Fruit fly (Drosophila melanogaster) whole organism, embryonic: ENCODE results near the gene KP78b.

Source experiments
- CG13123 ChIP-seq: fragments of 200-800 bp; sonication (Bioruptor generic); optimal IDR thresholded peaks from 2 replicates; lab custom pipeline; 2016; ENCODE audit warnings: missing biosample characterization, missing genetic modification characterization
- CG13624 ChIP-seq: fragments of 200-800 bp; sonication (Bioruptor generic); optimal IDR thresholded peaks from 2 replicates; lab custom pipeline; 2016; ENCODE audit warnings: missing biosample characterization, missing genetic modification characterization
- CG14050 ChIP-seq: fragments of 200-800 bp; sonication (Bioruptor generic); IDR thresholded peaks from 3 replicates; pipeline ENCODE4 v1.3.6; 2022; ENCODE audit warnings: missing biosample characterization, missing genetic modification characterization
- CG15073 ChIP-seq: fragments of 200-800 bp; sonication (Bioruptor generic); optimal IDR thresholded peaks from 2 replicates; lab custom pipeline; 2016; ENCODE audit warnings: missing biosample characterization, missing genetic modification characterization
- CG17802 ChIP-seq: fragments of 200-800 bp; sonication (Bioruptor generic); optimal IDR thresholded peaks from 2 replicates; lab custom pipeline; 2018; ENCODE audit warnings: missing biosample characterization, mild to moderate bottlenecking, missing genetic modification characterization, moderate library complexity
- CG17912 ChIP-seq: fragments of 200-800 bp; sonication (Bioruptor generic); optimal IDR thresholded peaks from 2 replicates; lab custom pipeline; 2018; ENCODE audit warnings: missing biosample characterization, mild to moderate bottlenecking, missing genetic modification characterization
- CG2116 ChIP-seq: fragments of 200-800 bp; sonication (Bioruptor generic); optimal IDR thresholded peaks from 3 replicates; lab custom pipeline; 2018; ENCODE audit warnings: missing biosample characterization, mild to moderate bottlenecking, missing genetic modification characterization
- CG31441 ChIP-seq: fragments of 200-800 bp; sonication (Bioruptor generic); IDR thresholded peaks from 2 replicates; pipeline ENCODE4 v1.3.6; 2022; ENCODE audit warnings: missing biosample characterization, missing genetic modification characterization
- CG3163 ChIP-seq: fragments of 200-800 bp; sonication (Bioruptor generic); optimal IDR thresholded peaks from 3 replicates; lab custom pipeline; 2016; ENCODE audit warnings: missing biosample characterization, missing genetic modification characterization
- CG3281 ChIP-seq: fragments of 200-800 bp; sonication (Bioruptor generic); optimal IDR thresholded peaks from 3 replicates; lab custom pipeline; 2017; ENCODE audit warnings: missing biosample characterization, mild to moderate bottlenecking, missing genetic modification characterization
- CG33213 ChIP-seq: fragments of 200-800 bp; sonication (Bioruptor generic); optimal IDR thresholded peaks from 3 replicates; lab custom pipeline; 2016; ENCODE audit warnings: missing biosample characterization, missing genetic modification characterization
- CG3847 ChIP-seq: fragments of 200-800 bp; sonication (Bioruptor generic); IDR thresholded peaks from 2 replicates; pipeline ENCODE4 v1.3.6; 2022; ENCODE audit warnings: missing biosample characterization, missing genetic modification characterization
- CG6654 ChIP-seq: fragments of 200-800 bp; sonication (Bioruptor generic); optimal IDR thresholded peaks from 2 replicates; lab custom pipeline; 2017; ENCODE audit warnings: missing biosample characterization, mild to moderate bottlenecking, missing genetic modification characterization
- CG6689 ChIP-seq: fragments of 200-800 bp; sonication (Bioruptor generic); IDR thresholded peaks from 2 replicates; pipeline ENCODE4 v1.3.6; 2022; ENCODE audit warnings: missing biosample characterization, missing genetic modification characterization
- CG6791 ChIP-seq: fragments of 200-800 bp; sonication (Bioruptor generic); IDR thresholded peaks from 3 replicates; pipeline ENCODE4 v1.3.6; 2022; ENCODE audit warnings: missing biosample characterization, missing genetic modification characterization; ENCODE audit not compliant: partially characterized antibody
- CG7786 ChIP-seq: fragments of 200-800 bp; sonication (Bioruptor generic); optimal IDR thresholded peaks from 2 replicates; lab custom pipeline; 2016; ENCODE audit warnings: missing biosample characterization, missing genetic modification characterization
- CG8359 ChIP-seq: fragments of 200-800 bp; sonication (Bioruptor generic); optimal IDR thresholded peaks from 2 replicates; lab custom pipeline; 2017; ENCODE audit warnings: missing biosample characterization, mild to moderate bottlenecking, missing genetic modification characterization, borderline replicate concordance
- CG8478 ChIP-seq: fragments of >200 bp; optimal IDR thresholded peaks from 2 replicates; lab custom pipeline; 2018
- CG9437 ChIP-seq: fragments of 200-800 bp; sonication (Bioruptor generic); optimal IDR thresholded peaks from 2 replicates; lab custom pipeline; 2018; ENCODE audit warnings: missing biosample characterization, mild to moderate bottlenecking, missing genetic modification characterization
- CG9609 ChIP-seq: fragments of 200-800 bp; sonication (Bioruptor generic); optimal IDR thresholded peaks from 3 replicates; lab custom pipeline; 2016; ENCODE audit warnings: missing biosample characterization, missing genetic modification characterization
- CG9797 ChIP-seq: fragments of 200-800 bp; sonication (Bioruptor generic); optimal IDR thresholded peaks from 3 replicates; lab custom pipeline; 2018; ENCODE audit warnings: missing biosample characterization, mild to moderate bottlenecking, missing genetic modification characterization
- CoRest ChIP-seq: fragments of 200-800 bp; sonication (Bioruptor generic); optimal IDR thresholded peaks from 3 replicates; lab custom pipeline; 2018; ENCODE audit warnings: missing biosample characterization, mild to moderate bottlenecking, missing genetic modification characterization, moderate library complexity
- CrebB ChIP-seq: fragments of 200-800 bp; sonication (Bioruptor generic); optimal IDR thresholded peaks from 3 replicates; lab custom pipeline; 2018; ENCODE audit warnings: missing biosample characterization, mild to moderate bottlenecking, missing genetic modification characterization
- Fer1 ChIP-seq: fragments of 200-800 bp; sonication (Bioruptor generic); optimal IDR thresholded peaks from 2 replicates; lab custom pipeline; 2017; ENCODE audit warnings: missing biosample characterization, mild to moderate bottlenecking, missing genetic modification characterization
- H15 ChIP-seq: fragments of 200-800 bp; sonication (Bioruptor generic); IDR thresholded peaks from 3 replicates; pipeline ENCODE4 v1.3.6; 2022; ENCODE audit warnings: missing biosample characterization, missing genetic modification characterization
- NK7.1 ChIP-seq: fragments of 200-800 bp; sonication (Bioruptor generic); optimal IDR thresholded peaks from 3 replicates; lab custom pipeline; 2016; ENCODE audit warnings: missing biosample characterization, missing genetic modification characterization
- Nf-YB ChIP-seq: fragments of 200-800 bp; sonication (Bioruptor generic); optimal IDR thresholded peaks from 3 replicates; lab custom pipeline; 2019; ENCODE audit warnings: missing biosample characterization, mild to moderate bottlenecking, missing genetic modification characterization, moderate library complexity
- Scr ChIP-seq: fragments of 200-800 bp; sonication (Bioruptor generic); IDR thresholded peaks from 2 replicates; pipeline ENCODE4 v1.3.6; 2022; ENCODE audit warnings: missing biosample characterization, missing genetic modification characterization; ENCODE audit not compliant: partially characterized antibody
- Sox100B ChIP-seq: fragments of 200-800 bp; sonication (Bioruptor generic); optimal IDR thresholded peaks from 3 replicates; lab custom pipeline; 2018; ENCODE audit warnings: missing biosample characterization, mild to moderate bottlenecking, missing genetic modification characterization
- Taf1 ChIP-seq: fragments of 200-800 bp; sonication (Bioruptor generic); IDR thresholded peaks from 2 replicates; pipeline ENCODE4 v1.3.6; 2022; ENCODE audit warnings: missing biosample characterization, missing genetic modification characterization
- Xrp1 ChIP-seq: fragments of 200-800 bp; sonication (Bioruptor generic); IDR thresholded peaks from 2 replicates; pipeline ENCODE4 v1.3.6; 2022; ENCODE audit warnings: missing biosample characterization, missing genetic modification characterization
- ara ChIP-seq: fragments of 200-800 bp; sonication (Bioruptor generic); IDR thresholded peaks from 2 replicates; pipeline ENCODE4 v1.3.6; 2022; ENCODE audit warnings: missing biosample characterization, missing genetic modification characterization
- br ChIP-seq: fragments of >200 bp; optimal IDR thresholded peaks from 2 replicates; lab custom pipeline; 2017
- btn ChIP-seq: fragments of 200-800 bp; sonication (Bioruptor generic); optimal IDR thresholded peaks from 2 replicates; lab custom pipeline; 2016; ENCODE audit warnings: missing biosample characterization, missing genetic modification characterization
- corto ChIP-seq: fragments of 200-800 bp; sonication (Bioruptor generic); optimal IDR thresholded peaks from 2 replicates; lab custom pipeline; 2016; ENCODE audit warnings: missing biosample characterization, mild to moderate bottlenecking, missing genetic modification characterization, moderate library complexity
- en ChIP-seq: fragments of 200-800 bp; sonication (Bioruptor generic); optimal IDR thresholded peaks from 2 replicates; lab custom pipeline; 2016; ENCODE audit warnings: missing biosample characterization, missing genetic modification characterization
- ewg ChIP-seq: fragments of 200-800 bp; sonication (Bioruptor generic); optimal IDR thresholded peaks from 3 replicates; lab custom pipeline; 2017; ENCODE audit warnings: mild to moderate bottlenecking, missing biosample characterization, missing genetic modification reagents, missing genetic modification characterization
- fd3F ChIP-seq: fragments of 200-800 bp; sonication (Bioruptor generic); optimal IDR thresholded peaks from 2 replicates; lab custom pipeline; 2018; ENCODE audit warnings: missing biosample characterization, mild to moderate bottlenecking, missing genetic modification characterization, moderate library complexity
- ham ChIP-seq: fragments of 200-800 bp; sonication (Bioruptor generic); IDR thresholded peaks from 2 replicates; pipeline ENCODE4 v1.3.6; 2022; ENCODE audit warnings: missing biosample characterization, missing genetic modification characterization
- ind ChIP-seq: fragments of 200-800 bp; sonication (Bioruptor generic); optimal IDR thresholded peaks from 3 replicates; lab custom pipeline; 2016; ENCODE audit warnings: missing biosample characterization, missing genetic modification characterization
- lmd ChIP-seq: fragments of 200-800 bp; sonication (Bioruptor generic); IDR thresholded peaks from 2 replicates; pipeline ENCODE4 v1.3.6; 2022; ENCODE audit warnings: missing biosample characterization, missing genetic modification characterization
- nerfin-1 ChIP-seq: fragments of 200-800 bp; sonication (Bioruptor generic); optimal IDR thresholded peaks from 3 replicates; lab custom pipeline; 2019; ENCODE audit warnings: missing biosample characterization, mild to moderate bottlenecking, missing genetic modification characterization, moderate library complexity
- pros ChIP-seq: fragments of 200-800 bp; sonication (Bioruptor generic); optimal IDR thresholded peaks from 3 replicates; lab custom pipeline; 2019; ENCODE audit warnings: missing biosample characterization, mild to moderate bottlenecking, missing genetic modification characterization, moderate library complexity
- pum ChIP-seq: fragments of 200-800 bp; sonication (Bioruptor generic); optimal IDR thresholded peaks from 2 replicates; lab custom pipeline; 2016; ENCODE audit warnings: missing biosample characterization, missing genetic modification characterization
- salm ChIP-seq: fragments of 200-800 bp; sonication (Bioruptor generic); optimal IDR thresholded peaks from 2 replicates; lab custom pipeline; 2018; ENCODE audit warnings: missing biosample characterization, mild to moderate bottlenecking, missing genetic modification characterization
- stwl ChIP-seq: fragments of 200-800 bp; sonication (Bioruptor generic); optimal IDR thresholded peaks from 3 replicates; lab custom pipeline; 2018; ENCODE audit warnings: missing biosample characterization, mild to moderate bottlenecking, missing genetic modification characterization, moderate library complexity
- sug ChIP-seq: fragments of 200-800 bp; optimal IDR thresholded peaks from 2 replicates; lab custom pipeline; 2019; ENCODE audit warnings: missing biosample characterization, mild to moderate bottlenecking, missing genetic modification characterization, moderate library complexity
- tna ChIP-seq: fragments of 200-800 bp; sonication (Bioruptor generic); IDR thresholded peaks from 2 replicates; pipeline ENCODE4 v1.3.6; 2022; ENCODE audit warnings: missing biosample characterization, missing genetic modification characterization; ENCODE audit not compliant: partially characterized antibody
- tup ChIP-seq: fragments of 200-800 bp; sonication (Bioruptor generic); optimal IDR thresholded peaks from 2 replicates; lab custom pipeline; 2016; ENCODE audit warnings: missing biosample characterization, mild to moderate bottlenecking, missing genetic modification characterization, moderate library complexity
- unpg ChIP-seq: fragments of 200-800 bp; sonication (Bioruptor generic); optimal IDR thresholded peaks from 3 replicates; lab custom pipeline; 2018; ENCODE audit warnings: missing biosample characterization, mild to moderate bottlenecking, missing genetic modification characterization, moderate library complexity
- wdn ChIP-seq: fragments of 200-800 bp; sonication (Bioruptor generic); IDR thresholded peaks from 2 replicates; pipeline ENCODE4 v1.3.6; 2022; ENCODE audit warnings: missing biosample characterization, missing genetic modification characterization
- zen ChIP-seq: fragments of 200-800 bp; sonication (Bioruptor generic); optimal IDR thresholded peaks from 3 replicates; lab custom pipeline; 2018; ENCODE audit warnings: missing biosample characterization, mild to moderate bottlenecking, missing genetic modification characterization, moderate library complexity

KP78b gene

DNA sequence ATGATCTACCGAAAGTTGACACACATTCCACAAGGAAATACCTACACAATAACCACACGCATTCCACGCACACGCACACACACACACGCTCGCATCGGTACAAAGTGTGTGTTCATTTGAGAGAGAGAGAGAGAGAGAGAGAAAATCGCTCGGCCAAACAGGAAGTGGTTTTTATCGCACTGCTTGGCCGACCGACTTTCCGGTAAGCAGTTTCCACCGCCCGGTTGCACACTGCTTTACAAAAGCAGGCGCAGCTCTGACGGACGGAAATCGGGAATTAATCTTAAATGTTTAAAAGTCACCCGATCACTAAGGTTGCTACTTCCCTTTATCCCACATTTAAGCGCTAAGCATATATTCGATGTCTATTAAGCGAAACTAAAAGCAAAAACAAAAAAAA, 39.9 kb upstream of the KP78b start (continued):
- TF ChIP-seq H15 (GFP tag; lab: Robert Waterston, UW) (peak; percentile 79), fd3F (GFP tag; lab: Kevin White, UChicago) (no peak), CG3281 (no peak), CG9437 (GFP tag; lab: Kevin White, UChicago) (peak; percentile 57), stwl (tag; lab: Kevin White, UChicago) (peak; percentile 93), Scr (GFP tag; lab: Robert Waterston, UW) (no peak), Sox100B (GFP tag; lab: Kevin White, UChicago) (peak; percentile 62), wdn (GFP tag; lab: Robert Waterston, UW) (no peak), CG6689 (peak; percentile 45; the same call in 1 of the 2 replicates), ind (GFP tag; lab: Kevin White, UChicago) (peak; percentile 11), CG2116 (GFP tag; lab: Kevin White, UChicago) (peak; percentile 51), CG33213 (GFP tag; lab: Kevin White, UChicago) (peak; percentile 83), CG13123 (no peak), lmd (GFP tag; lab: Robert Waterston, UW) (peak; percentile 36; the same call in 1 of the 2 replicates), NK7.1 (peak; percentile 65), CG9609 (GFP tag; lab: Kevin White, UChicago) (peak; percentile 24), sug (no peak), tup (GFP tag; lab: Kevin White, UChicago) (no peak), ham (GFP tag; lab: Robert Waterston, UW) (no peak), corto (no peak), CG8478 (lab: Kevin White, UChicago) (no peak), CG17802 (tag; lab: Kevin White, UChicago) (peak; percentile 75), nerfin-1 (tag; lab: Kevin White, UChicago) (no peak), CG31441 (GFP tag; lab: Robert Waterston, UW) (no peak; the same call in 1 of the 2 replicates), Nf-YB (GFP tag; lab: Kevin White, UChicago) (peak; percentile 40), CG3163 (GFP tag; lab: Kevin White, UChicago) (peak; percentile 2), ewg (GFP tag; lab: Kevin White, UChicago) (peak; percentile 69), Fer1 (GFP tag; lab: Kevin White, UChicago) (no peak), CG13624 (GFP tag; lab: Kevin White, UChicago) (peak; percentile 46), CG7786 (GFP tag; lab: Kevin White, UChicago) (no peak), CG15073 (GFP tag; lab: Kevin White, UChicago) (no peak), Taf1 (GFP tag; lab: Robert Waterston, UW) (no peak), pum (GFP tag; lab: Kevin White, UChicago) (no peak), pros (GFP tag; lab: Kevin White, UChicago) (peak; percentile 41), unpg (no peak), CG6791 (GFP tag; lab: Robert Waterston, UW) (0 out of 3 replicates have a peak, but pooled peaks have one; percentile 19), btn (GFP tag; lab: Kevin White, UChicago) (peak; percentile 64), CG6654 (GFP tag; lab: Kevin White, UChicago) (peak; percentile 57), CG3847 (GFP tag; lab: Robert Waterston, UW) (no peak), CG17912 (peak; percentile 81), Xrp1 (GFP tag; lab: Robert Waterston, UW) (peak; percentile 53; the same call in 1 of the 2 replicates), br (lab: Kevin White, UChicago) (no peak), tna (GFP tag; lab: Robert Waterston, UW) (no peak), CrebB (tag; lab: Kevin White, UChicago) (peak; percentile 40), ara (GFP tag; lab: Robert Waterston, UW) (peak; percentile 83), CoRest (tag; lab: Kevin White, UChicago) (peak; percentile 63), CG8359 (GFP tag; lab: Kevin White, UChicago) (peak; percentile 78), salm (tag; lab: Kevin White, UChicago) (no peak), CG9797 (no peak), en (GFP tag; lab: Kevin White, UChicago) (peak; percentile 57), zen (tag; lab: Kevin White, UChicago) (peak; percentile 92), CG14050 (GFP tag; lab: Robert Waterston, UW) (no peak)
